Worm (Caenorhabditis elegans) whole organism, L4 larva: ENCODE measurements around the gene cal-3.

ENCODE experiments used
- R02D3.7 ChIP-seq: fragments of 150-350 bp; sonication (generic microtip); optimal IDR thresholded peaks from 3 replicates; lab custom pipeline; 2014; ENCODE audit warnings: missing biosample characterization, missing genetic modification characterization
- aly-2 ChIP-seq: sonication (generic microtip); optimal IDR thresholded peaks from 2 replicates; lab custom pipeline; 2018; ENCODE audit warnings: missing biosample characterization, missing genetic modification characterization
- ctbp-1 ChIP-seq: fragments of 200-800 bp; sonication (Bioruptor generic); IDR thresholded peaks from 2 replicates; pipeline ENCODE4 v1.3.6; 2022; ENCODE audit warnings: missing genetic modification reagents, missing genetic modification characterization, missing compliant biosample characterization
- lim-7 ChIP-seq: fragments of 200-800 bp; sonication (Bioruptor generic); IDR thresholded peaks from 2 replicates; pipeline ENCODE4 v1.3.6; 2022; ENCODE audit warnings: missing genetic modification characterization, missing compliant biosample characterization
- lin-39 ChIP-seq: fragments of 150-350 bp; optimal IDR thresholded peaks from 2 replicates; lab custom pipeline; 2014; ENCODE audit warnings: missing biosample characterization, missing genetic modification reagents, missing genetic modification characterization
- lsy-2 ChIP-seq, 2 experiments: fragments of 150-350 bp in 1 of 2; sonication (generic microtip) in 1 of 2; optimal IDR thresholded peaks; 2 replicates each; lab custom pipeline; 2014 to 2017; ENCODE audit warnings: missing biosample characterization in 2 of 2, missing genetic modification characterization in 2 of 2
- nhr-111 ChIP-seq: fragments of 200-800 bp; sonication (Bioruptor generic); optimal IDR thresholded peaks from 2 replicates; lab custom pipeline; 2018; ENCODE audit warnings: mild to moderate bottlenecking, missing genetic modification characterization, missing compliant biosample characterization
- nhr-28 ChIP-seq: fragments of 150-350 bp; optimal IDR thresholded peaks from 2 replicates; lab custom pipeline; 2014; ENCODE audit warnings: missing biosample characterization, missing genetic modification characterization
- pha-4 ChIP-seq, 2 experiments: fragments of 150-350 bp in 1 of 2; fragments of 200-800 bp in 1 of 2; sonication (Bioruptor generic) in 1 of 2; IDR thresholded peaks in 1 of 2; optimal IDR thresholded peaks in 1 of 2; 2 replicates each; pipeline versions ENCODE4 v1.3.6 to Lab custom; 2014 to 2022; ENCODE audit warnings: missing genetic modification characterization in 2 of 2, missing genetic modification reagents in 2 of 2, missing biosample characterization in 1 of 2, missing compliant biosample characterization in 1 of 2
- pqm-1 ChIP-seq: sonication (generic microtip); optimal IDR thresholded peaks from 2 replicates; lab custom pipeline; 2017; ENCODE audit warnings: missing biosample characterization, missing genetic modification characterization
- zfp-3 ChIP-seq: fragments of 200-800 bp; sonication (Bioruptor generic); conservative IDR thresholded peaks from 2 replicates; pipeline ENCODE4 v1.3.6; 2022; ENCODE audit warnings: missing genetic modification reagents, missing genetic modification characterization, missing compliant biosample characterization

- TF ChIP-seq zfp-3 (GFP tag; lab: Robert Waterston, UW), result no peak
- no peak for TF ChIP-seq nhr-28
- TF ChIP-seq aly-2, result no peak
- no peak for TF ChIP-seq lin-39 (tag; lab: Kevin White, UChicago)
- TF ChIP-seq lim-7 (GFP tag; lab: Robert Waterston, UW), result no peak
- TF ChIP-seq nhr-111 (GFP tag; lab: Kevin White, UChicago), result no peak
- no peak for TF ChIP-seq ctbp-1 (GFP tag; lab: Robert Waterston, UW)
- no peak for TF ChIP-seq pha-4 (GFP tag; IDR thresholded peaks at IDR 0.05; lab: Robert Waterston, UW)
- no peak for TF ChIP-seq pha-4 (tag; optimal IDR thresholded peaks at IDR 0.05; lab: Kevin White, UChicago)
- no peak for TF ChIP-seq pqm-1 (tag; lab: Kevin White, UChicago)
- no peak for TF ChIP-seq R02D3.7
- TF ChIP-seq lsy-2 (tag; optimal IDR thresholded peaks at IDR 0.05; lab: Kevin White, UChicago), result no peak
Observed at ce11 chrIV:3783910-3784309, 51.1 kb downstream of the cal-3 start, which contains the start of gene glct-6.
